Fruit fly (Drosophila melanogaster) whole organism, embryonic: ENCODE results near the gene stg.

Experiments used
- Antp ChIP-seq: fragments of 200-800 bp; sonication (Bioruptor generic); optimal IDR thresholded peaks from 3 replicates; lab custom pipeline; 2016; ENCODE audit warnings: missing biosample characterization, missing genetic modification characterization
- BEAF-32 ChIP-seq: fragments of 200-800 bp; sonication (Bioruptor generic); optimal IDR thresholded peaks from 3 replicates; lab custom pipeline; 2017; ENCODE audit warnings: missing biosample characterization, missing genetic modification characterization, mild to moderate bottlenecking, moderate library complexity, missing genetic modification reagents
- Bdp1 ChIP-seq: fragments of 200-800 bp; sonication (Bioruptor generic); optimal IDR thresholded peaks from 3 replicates; lab custom pipeline; 2016; ENCODE audit warnings: missing biosample characterization, missing genetic modification characterization
- BtbVII ChIP-seq: fragments of 200-800 bp; sonication (Bioruptor generic); optimal IDR thresholded peaks from 3 replicates; lab custom pipeline; 2017; ENCODE audit warnings: missing biosample characterization, mild to moderate bottlenecking, missing genetic modification characterization
- CG11247 ChIP-seq: fragments of 200-800 bp; sonication (Bioruptor generic); IDR thresholded peaks from 2 replicates; pipeline ENCODE4 v1.3.6; 2022; ENCODE audit warnings: missing biosample characterization, missing genetic modification characterization
- CG11695 ChIP-seq: fragments of 200-800 bp; sonication (Bioruptor generic); IDR thresholded peaks from 3 replicates; pipeline ENCODE4 v1.3.6; 2022; ENCODE audit warnings: missing biosample characterization, missing genetic modification characterization
- CG13775 ChIP-seq: fragments of 200-800 bp; sonication (Bioruptor generic); optimal IDR thresholded peaks from 3 replicates; lab custom pipeline; 2017; ENCODE audit warnings: missing biosample characterization, mild to moderate bottlenecking, missing genetic modification characterization
- CG14014 ChIP-seq: fragments of 200-800 bp; sonication (Bioruptor generic); IDR thresholded peaks from 2 replicates; pipeline ENCODE4 v1.3.6; 2022; ENCODE audit warnings: missing biosample characterization, missing genetic modification characterization
- CG15514 ChIP-seq: fragments of 200-800 bp; sonication (Bioruptor generic); optimal IDR thresholded peaks from 3 replicates; lab custom pipeline; 2017; ENCODE audit warnings: missing biosample characterization, missing genetic modification characterization, mild to moderate bottlenecking, moderate library complexity, missing genetic modification reagents
- CG1603 ChIP-seq: fragments of 200-800 bp; sonication (Bioruptor generic); optimal IDR thresholded peaks from 2 replicates; lab custom pipeline; 2019; ENCODE audit warnings: missing biosample characterization, mild to moderate bottlenecking, missing genetic modification characterization, moderate library complexity
- CG17186 ChIP-seq: fragments of 200-800 bp; sonication (Bioruptor generic); optimal IDR thresholded peaks from 3 replicates; lab custom pipeline; 2017; ENCODE audit warnings: missing biosample characterization, missing genetic modification reagents, missing genetic modification characterization
- CG17328 ChIP-seq: fragments of 200-800 bp; sonication (Bioruptor generic); IDR thresholded peaks from 2 replicates; pipeline ENCODE4 v1.3.6; 2022; ENCODE audit warnings: missing biosample characterization, missing genetic modification characterization
- CG17385 ChIP-seq: fragments of 200-800 bp; sonication (Bioruptor generic); optimal IDR thresholded peaks from 3 replicates; lab custom pipeline; 2018; ENCODE audit warnings: missing biosample characterization, mild to moderate bottlenecking, missing genetic modification characterization
- CG2129 ChIP-seq: fragments of 200-800 bp; sonication (Bioruptor generic); IDR thresholded peaks from 2 replicates; pipeline ENCODE4 v1.3.6; 2022; ENCODE audit warnings: missing biosample characterization, missing genetic modification characterization; ENCODE audit not compliant: partially characterized antibody
- CG30403 ChIP-seq: fragments of 200-800 bp; sonication (Bioruptor generic); optimal IDR thresholded peaks from 3 replicates; lab custom pipeline; 2016; ENCODE audit warnings: missing biosample characterization, missing genetic modification characterization
- CG31365 ChIP-seq: fragments of 200-800 bp; sonication (Bioruptor generic); optimal IDR thresholded peaks from 2 replicates; lab custom pipeline; 2018; ENCODE audit warnings: missing biosample characterization, mild to moderate bottlenecking, missing genetic modification characterization
- CG3995 ChIP-seq: fragments of 200-800 bp; sonication (Bioruptor generic); optimal IDR thresholded peaks from 3 replicates; lab custom pipeline; 2016; ENCODE audit warnings: missing biosample characterization, missing genetic modification characterization
- CG43689 ChIP-seq: fragments of 200-800 bp; sonication (Bioruptor generic); IDR thresholded peaks from 2 replicates; pipeline ENCODE4 v1.3.6; 2022; ENCODE audit warnings: missing biosample characterization, missing genetic modification characterization
- CG9727 ChIP-seq: fragments of 200-800 bp; sonication (Bioruptor generic); optimal IDR thresholded peaks from 3 replicates; lab custom pipeline; 2017; ENCODE audit warnings: missing biosample characterization, mild to moderate bottlenecking, missing genetic modification characterization
- CG9876 ChIP-seq: fragments of 200-800 bp; sonication (Bioruptor generic); optimal IDR thresholded peaks from 2 replicates; lab custom pipeline; 2016; ENCODE audit warnings: missing biosample characterization, missing genetic modification characterization
- Dek ChIP-seq: fragments of 200-800 bp; sonication (Bioruptor generic); optimal IDR thresholded peaks from 3 replicates; lab custom pipeline; 2019; ENCODE audit warnings: missing biosample characterization, mild to moderate bottlenecking, missing genetic modification characterization, moderate library complexity
- Dll ChIP-seq: fragments of 200-800 bp; sonication (Bioruptor generic); IDR thresholded peaks from 4 replicates; pipeline ENCODE4 v1.3.6; 2022; ENCODE audit warnings: missing biosample characterization, missing genetic modification characterization; ENCODE audit not compliant: partially characterized antibody
- Doc3 ChIP-seq: fragments of 200-800 bp; sonication (Bioruptor generic); IDR thresholded peaks from 3 replicates; pipeline ENCODE4 v1.3.6; 2022; ENCODE audit warnings: missing biosample characterization, missing genetic modification characterization; ENCODE audit not compliant: partially characterized antibody
- Ets97D ChIP-seq: fragments of 200-800 bp; sonication (Bioruptor generic); optimal IDR thresholded peaks from 3 replicates; lab custom pipeline; 2016; ENCODE audit warnings: missing biosample characterization, missing genetic modification characterization
- Hr78 ChIP-seq, 2 experiments: fragments of 200-800 bp in 1 of 2; fragments of >200 bp in 1 of 2; sonication (Bioruptor generic) in 1 of 2; optimal IDR thresholded peaks; 2 replicates each; lab custom pipeline; 2017 to 2019; ENCODE audit warnings: missing biosample characterization in 2 of 2, missing genetic modification characterization in 2 of 2, mild to moderate bottlenecking in 1 of 2, moderate library complexity in 1 of 2
- Lhr ChIP-seq: fragments of 200-800 bp; sonication (Bioruptor generic); optimal IDR thresholded peaks from 3 replicates; lab custom pipeline; 2017; ENCODE audit warnings: mild to moderate bottlenecking, missing biosample characterization, missing genetic modification reagents, missing genetic modification characterization
- Mes4 ChIP-seq: fragments of 200-800 bp; sonication (Bioruptor generic); optimal IDR thresholded peaks from 2 replicates; lab custom pipeline; 2016; ENCODE audit warnings: missing biosample characterization, missing genetic modification characterization
- Nf-YC ChIP-seq: fragments of 200-800 bp; optimal IDR thresholded peaks from 3 replicates; lab custom pipeline; 2019; ENCODE audit warnings: missing biosample characterization, mild to moderate bottlenecking, missing genetic modification characterization, moderate library complexity
- Rfx ChIP-seq: fragments of 200-800 bp; sonication (Bioruptor generic); IDR thresholded peaks from 2 replicates; pipeline ENCODE4 v1.3.6; 2022; ENCODE audit warnings: missing biosample characterization, missing genetic modification characterization
- amos ChIP-seq: fragments of 200-800 bp; sonication (Bioruptor generic); IDR thresholded peaks from 2 replicates; pipeline ENCODE4 v1.3.6; 2022; ENCODE audit warnings: missing biosample characterization, missing genetic modification characterization; ENCODE audit not compliant: partially characterized antibody
- bbx ChIP-seq: fragments of 200-800 bp; sonication (Bioruptor generic); IDR thresholded peaks from 2 replicates; pipeline ENCODE4 v1.3.6; 2022; ENCODE audit warnings: missing biosample characterization, missing genetic modification characterization; ENCODE audit not compliant: partially characterized antibody
- br ChIP-seq: fragments of >200 bp; optimal IDR thresholded peaks from 2 replicates; lab custom pipeline; 2017
- gsb-n ChIP-seq: fragments of 200-800 bp; sonication (Bioruptor generic); optimal IDR thresholded peaks from 3 replicates; lab custom pipeline; 2018; ENCODE audit warnings: missing biosample characterization, mild to moderate bottlenecking, missing genetic modification characterization
- hb ChIP-seq: fragments of 200-800 bp; sonication (Bioruptor generic); IDR thresholded peaks from 3 replicates; pipeline ENCODE4 v1.3.6; 2022; ENCODE audit warnings: missing biosample characterization, missing genetic modification characterization; ENCODE audit not compliant: partially characterized antibody
- hbn ChIP-seq: fragments of 200-800 bp; sonication (Bioruptor generic); IDR thresholded peaks from 2 replicates; pipeline ENCODE4 v1.3.6; 2022; ENCODE audit warnings: missing biosample characterization, missing genetic modification characterization; ENCODE audit not compliant: partially characterized antibody
- insv ChIP-seq, 2 experiments: fragments of 200-800 bp; sonication (Bioruptor generic); optimal IDR thresholded peaks; 3 replicates each; lab custom pipeline; 2016 to 2018; ENCODE audit warnings: missing biosample characterization in 2 of 2, missing genetic modification characterization in 2 of 2
- mld ChIP-seq: fragments of 200-800 bp; sonication (Bioruptor generic); IDR thresholded peaks from 3 replicates; pipeline ENCODE4 v1.3.6; 2022; ENCODE audit warnings: missing biosample characterization, missing genetic modification characterization; ENCODE audit not compliant: partially characterized antibody
- oc ChIP-seq: fragments of 200-800 bp; sonication (Bioruptor generic); optimal IDR thresholded peaks from 2 replicates; lab custom pipeline; 2018; ENCODE audit warnings: missing biosample characterization, mild to moderate bottlenecking, missing genetic modification characterization, moderate library complexity
- otp ChIP-seq: fragments of 200-800 bp; sonication (Bioruptor generic); IDR thresholded peaks from 3 replicates; pipeline ENCODE4, ENCODE4 v1.3.6; 2022; ENCODE audit warnings: missing biosample characterization, missing genetic modification characterization
- pita ChIP-seq: fragments of 200-800 bp; sonication (Bioruptor generic); optimal IDR thresholded peaks from 2 replicates; lab custom pipeline; 2017; ENCODE audit warnings: missing biosample characterization, mild to moderate bottlenecking, missing genetic modification characterization
- pzg ChIP-seq: fragments of 200-800 bp; sonication (Bioruptor generic); optimal IDR thresholded peaks from 3 replicates; lab custom pipeline; 2018; ENCODE audit warnings: missing biosample characterization, mild to moderate bottlenecking, missing genetic modification characterization, moderate library complexity
- rib ChIP-seq: fragments of 200-800 bp; sonication (Bioruptor generic); IDR thresholded peaks from 2 replicates; pipeline ENCODE4 v1.3.6; 2022; ENCODE audit warnings: missing biosample characterization, missing genetic modification characterization
- schlank ChIP-seq: fragments of 200-800 bp; sonication (Bioruptor generic); optimal IDR thresholded peaks from 2 replicates; lab custom pipeline; 2018; ENCODE audit warnings: missing biosample characterization, mild to moderate bottlenecking, missing genetic modification characterization
- seq ChIP-seq: fragments of 200-800 bp; sonication (Bioruptor generic); IDR thresholded peaks from 2 replicates; pipeline ENCODE4 v1.3.6; 2022; ENCODE audit warnings: missing biosample characterization, missing genetic modification characterization
- slbo ChIP-seq: fragments of 200-800 bp; sonication (Bioruptor generic); IDR thresholded peaks from 2 replicates; pipeline ENCODE4 v1.3.6; 2022; ENCODE audit warnings: missing biosample characterization, missing genetic modification characterization
- sna ChIP-seq: fragments of 200-800 bp; sonication (Bioruptor generic); IDR thresholded peaks from 2 replicates; pipeline ENCODE4 v1.3.6; 2022; ENCODE audit warnings: missing biosample characterization, missing genetic modification characterization; ENCODE audit not compliant: partially characterized antibody
- trem ChIP-seq: fragments of 200-800 bp; optimal IDR thresholded peaks from 3 replicates; lab custom pipeline; 2019; ENCODE audit warnings: missing biosample characterization, mild to moderate bottlenecking, missing genetic modification characterization, moderate library complexity
- ttk ChIP-seq: fragments of 200-800 bp; sonication (Bioruptor generic); IDR thresholded peaks from 2 replicates; pipeline ENCODE4 v2.1.2; 2022; ENCODE audit warnings: missing biosample characterization, missing genetic modification characterization
- zen ChIP-seq: fragments of 200-800 bp; sonication (Bioruptor generic); optimal IDR thresholded peaks from 3 replicates; lab custom pipeline; 2018; ENCODE audit warnings: missing biosample characterization, mild to moderate bottlenecking, missing genetic modification characterization, moderate library complexity

The stg gene

DNA sequence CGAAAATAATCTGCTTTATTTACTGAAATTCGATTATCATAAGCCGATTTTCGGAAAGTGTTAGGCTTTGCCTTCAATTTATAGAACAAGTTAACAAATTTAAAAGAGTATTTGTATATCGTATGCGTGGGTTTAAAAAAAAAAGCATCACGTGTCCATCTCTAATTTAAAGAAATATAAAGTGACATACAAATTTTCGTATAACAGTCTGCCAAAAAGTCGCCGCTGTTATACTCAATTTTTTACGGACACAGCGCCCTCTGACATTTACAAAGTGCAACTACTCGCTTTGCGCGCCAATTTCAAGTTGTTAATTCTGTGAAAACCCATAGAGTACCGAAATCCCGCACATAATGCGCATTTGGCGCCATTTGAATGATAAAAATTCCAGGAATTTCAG lies 4.2 kb downstream of the stg start (continued):
- peak; percentile 49 for TF ChIP-seq Rfx
- peak; percentile 41 for TF ChIP-seq gsb-n (tag; lab: Kevin White, UChicago)
- peak; percentile 29 for TF ChIP-seq CG9727 (GFP tag; lab: Kevin White, UChicago)
- peak; percentile 75 for TF ChIP-seq bbx (GFP tag; lab: Robert Waterston, UW)
- 0 out of 3 replicates have a peak, but pooled peaks have one; percentile 10 for TF ChIP-seq CG11695 (GFP tag; lab: Robert Waterston, UW)
- peak; percentile 72 for TF ChIP-seq amos (GFP tag; lab: Robert Waterston, UW)
- no peak for TF ChIP-seq Dek (tag; lab: Kevin White, UChicago)
- peak; percentile 22 for TF ChIP-seq Mes4
- TF ChIP-seq BEAF-32 (GFP tag; lab: Kevin White, UChicago) = peak; percentile 71
- peak; percentile 51 for TF ChIP-seq slbo (GFP tag; lab: Robert Waterston, UW)
- TF ChIP-seq CG13775 (GFP tag; lab: Kevin White, UChicago) = peak; percentile 16
- peak; percentile 26 for TF ChIP-seq Ets97D (GFP tag; lab: Kevin White, UChicago)
- TF ChIP-seq rib (GFP tag; lab: Robert Waterston, UW) = peak; percentile 55; the same call in 1 of the 2 replicates
- no peak for TF ChIP-seq CG9876
- TF ChIP-seq BtbVII (GFP tag; lab: Kevin White, UChicago) = no peak
- TF ChIP-seq Hr78 (GFP tag; optimal IDR thresholded peaks at IDR 0.05; lab: Kevin White, UChicago) = no peak
- TF ChIP-seq CG17328 = peak; percentile 52
- TF ChIP-seq CG11247 = peak; percentile 34; the same call in 1 of the 2 replicates
- TF ChIP-seq Doc3 (GFP tag; lab: Robert Waterston, UW) = peak; percentile 89
- TF ChIP-seq schlank = no peak
- TF ChIP-seq CG15514 = peak; percentile 20
- TF ChIP-seq CG3995 (GFP tag; lab: Kevin White, UChicago) = no peak
- TF ChIP-seq Antp = peak; percentile 1
- TF ChIP-seq insv (GFP tag; optimal IDR thresholded peaks at IDR 0.05; lab: Kevin White, UChicago) = peak in 1 of 2 experiments; percentile 5
- peak; percentile 15 for TF ChIP-seq Lhr (GFP tag; lab: Kevin White, UChicago)
- peak; percentile 33 for TF ChIP-seq pzg
- TF ChIP-seq hb (GFP tag; lab: Robert Waterston, UW) = 0 out of 3 replicates have a peak, but pooled peaks have one; percentile 36
- TF ChIP-seq CG2129 (GFP tag; lab: Robert Waterston, UW) = peak; percentile 79
- TF ChIP-seq otp (GFP tag; lab: Robert Waterston, UW) = no peak
- peak; percentile 57 for TF ChIP-seq oc (tag; lab: Kevin White, UChicago)
- TF ChIP-seq Dll = peak; percentile 93
- TF ChIP-seq CG43689 = no peak
- no peak for TF ChIP-seq CG17385 (GFP tag; lab: Kevin White, UChicago)
- TF ChIP-seq br = no peak
- TF ChIP-seq zen (tag; lab: Kevin White, UChicago) = peak; percentile 33
- TF ChIP-seq ttk (GFP tag; lab: Robert Waterston, UW) = no peak
- TF ChIP-seq hbn (GFP tag; lab: Robert Waterston, UW) = peak; percentile 85
- TF ChIP-seq seq = no peak
- TF ChIP-seq Nf-YC (tag; lab: Kevin White, UChicago) = no peak
- peak; percentile 90 for TF ChIP-seq sna (GFP tag; lab: Robert Waterston, UW)
- TF ChIP-seq CG31365 (tag; lab: Kevin White, UChicago) = no peak
- peak; percentile 72; the same call in 1 of the 3 replicates for TF ChIP-seq mld (GFP tag; lab: Robert Waterston, UW)
- TF ChIP-seq pita (GFP tag; lab: Kevin White, UChicago) = peak; percentile 37
- peak; percentile 16 for TF ChIP-seq CG30403
- peak; percentile 7 for TF ChIP-seq CG17186
- no peak for TF ChIP-seq Bdp1
- peak; percentile 40 for TF ChIP-seq CG1603
- 0 out of 2 replicates have a peak, but pooled peaks have one; percentile 27 for TF ChIP-seq CG14014 (GFP tag; lab: Robert Waterston, UW)
- TF ChIP-seq trem (tag; lab: Kevin White, UChicago) = peak; percentile 28
